Worm (Caenorhabditis elegans) whole organism, midembryonic: Measurements from ENCODE around the gene pqn-18.

Experiments
- T22C8.4 ChIP-seq: fragments of 200-800 bp; sonication (Bioruptor generic); IDR thresholded peaks from 2 replicates; pipeline ENCODE4 v1.3.6; 2022; ENCODE audit warnings: missing genetic modification characterization, missing compliant biosample characterization
- cog-1 ChIP-seq: sonication (generic microtip); optimal IDR thresholded peaks from 2 replicates; lab custom pipeline; 2016; ENCODE audit warnings: missing genetic modification characterization, missing compliant biosample characterization
- flt-1 ChIP-seq: fragments of 200-800 bp; sonication (Bioruptor generic); IDR thresholded peaks from 2 replicates; pipeline ENCODE4 v1.3.6; 2022; ENCODE audit warnings: missing genetic modification characterization, missing compliant biosample characterization
- klf-2 ChIP-seq: fragments of 200-800 bp; sonication (Bioruptor generic); conservative IDR thresholded peaks from 2 replicates; pipeline ENCODE4 v1.3.6; 2022; ENCODE audit warnings: missing genetic modification reagents, missing genetic modification characterization, missing compliant biosample characterization
- med-1 ChIP-seq: sonication (generic microtip); optimal IDR thresholded peaks from 2 replicates; lab custom pipeline; 2017; ENCODE audit warnings: missing genetic modification characterization, mild to moderate bottlenecking, missing compliant biosample characterization, antibody characterized with exemption, missing genetic modification reagents; ENCODE audit not compliant: insufficient read depth
- ref-1 ChIP-seq: fragments of 200-800 bp; sonication (Bioruptor generic); conservative IDR thresholded peaks from 2 replicates; pipeline ENCODE4 v1.3.6; 2022; ENCODE audit warnings: missing genetic modification reagents, missing genetic modification characterization, missing compliant biosample characterization
- tab-1 ChIP-seq: fragments of 200-800 bp; sonication (Bioruptor generic); IDR thresholded peaks from 2 replicates; pipeline ENCODE4 v1.3.6; 2022; ENCODE audit warnings: missing genetic modification characterization, missing compliant biosample characterization
- ztf-23 ChIP-seq: fragments of 200-800 bp; sonication (Bioruptor generic); IDR thresholded peaks from 2 replicates; pipeline ENCODE4 v1.3.6; 2022; ENCODE audit warnings: missing genetic modification reagents, missing genetic modification characterization, missing compliant biosample characterization
- ztf-29 ChIP-seq: fragments of 200-800 bp; sonication (Bioruptor generic); IDR thresholded peaks from 2 replicates; pipeline ENCODE4 v1.3.6; 2022; ENCODE audit warnings: missing genetic modification reagents, missing genetic modification characterization, missing compliant biosample characterization

The pqn-18 gene

ce11 chrX:12907502-12907901, at the start of gene pqn-18:
pqn-18 (plus strand) TSS chrX:12907832.
- TF ChIP-seq ref-1 = no peak
- no peak for TF ChIP-seq ztf-23 (GFP tag; lab: Robert Waterston, UW)
- no peak for TF ChIP-seq med-1 (GFP tag; lab: Kevin White, UChicago)

ce11 chrX:12860711-12861287, 46.8 kb upstream of the pqn-18 start, which contains the start of gene T14G8.3:
T14G8.3 (plus strand) TSS chrX:12861237.
- no peak for TF ChIP-seq ztf-23 (GFP tag; lab: Robert Waterston, UW)
- TF ChIP-seq cog-1 (tag; lab: Kevin White, UChicago) = no peak
- TF ChIP-seq ref-1 = no peak
- no peak for TF ChIP-seq tab-1 (GFP tag; lab: Robert Waterston, UW)
- TF ChIP-seq med-1 (GFP tag; lab: Kevin White, UChicago) = no peak
- no peak for TF ChIP-seq ztf-29 (GFP tag; lab: Robert Waterston, UW)
- TF ChIP-seq T22C8.4 (GFP tag; lab: Robert Waterston, UW) = no peak
- TF ChIP-seq flt-1 = no peak

- TF ChIP-seq flt-1 (no peak), med-1 (GFP tag; lab: Kevin White, UChicago) (no peak), cog-1 (tag; lab: Kevin White, UChicago) (no peak), tab-1 (GFP tag; lab: Robert Waterston, UW) (no peak), klf-2 (no peak), ztf-23 (GFP tag; lab: Robert Waterston, UW) (no peak), ref-1 (no peak), ztf-29 (GFP tag; lab: Robert Waterston, UW) (no peak), T22C8.4 (GFP tag; lab: Robert Waterston, UW) (no peak)
Measured at ce11 chrX:12862509-12862908, 45.1 kb upstream of the pqn-18 start, which contains the start of gene T14G8.6. T14G8.6 (minus strand) TSS chrX:12862846.

- TF ChIP-seq med-1 (GFP tag; lab: Kevin White, UChicago) = no peak
- no peak for TF ChIP-seq klf-2
- no peak for TF ChIP-seq tab-1 (GFP tag; lab: Robert Waterston, UW)
- TF ChIP-seq ref-1 = no peak
- TF ChIP-seq flt-1 = no peak
- TF ChIP-seq T22C8.4 (GFP tag; lab: Robert Waterston, UW) = no peak
- no peak for TF ChIP-seq cog-1 (tag; lab: Kevin White, UChicago)
- TF ChIP-seq ztf-29 (GFP tag; lab: Robert Waterston, UW) = no peak
- TF ChIP-seq ztf-23 (GFP tag; lab: Robert Waterston, UW) = no peak
Measured at ce11 chrX:12863262-12863661, 44.4 kb upstream of the pqn-18 start.

ce11 chrX:12863796-12864195, 43.8 kb upstream of the pqn-18 start, which contains the start of gene T14G8.4:
T14G8.4 (minus strand) TSS chrX:12863896.
- TF ChIP-seq ref-1 (no peak), ztf-29 (GFP tag; lab: Robert Waterston, UW) (no peak), cog-1 (tag; lab: Kevin White, UChicago) (no peak), klf-2 (no peak), ztf-23 (GFP tag; lab: Robert Waterston, UW) (no peak), flt-1 (no peak), med-1 (GFP tag; lab: Kevin White, UChicago) (no peak), T22C8.4 (GFP tag; lab: Robert Waterston, UW) (no peak), tab-1 (GFP tag; lab: Robert Waterston, UW) (no peak)

- TF ChIP-seq flt-1 (no peak), klf-2 (no peak), tab-1 (GFP tag; lab: Robert Waterston, UW) (no peak), cog-1 (tag; lab: Kevin White, UChicago) (no peak), ztf-29 (GFP tag; lab: Robert Waterston, UW) (no peak), med-1 (GFP tag; lab: Kevin White, UChicago) (no peak), T22C8.4 (GFP tag; lab: Robert Waterston, UW) (no peak), ref-1 (no peak), ztf-23 (GFP tag; lab: Robert Waterston, UW) (no peak)
Measured at ce11 chrX:12869412-12869811, 38.2 kb upstream of the pqn-18 start.

- TF ChIP-seq ref-1 (no peak), flt-1 (no peak), med-1 (GFP tag; lab: Kevin White, UChicago) (no peak), cog-1 (tag; lab: Kevin White, UChicago) (no peak), klf-2 (no peak), ztf-29 (GFP tag; lab: Robert Waterston, UW) (no peak), ztf-23 (GFP tag; lab: Robert Waterston, UW) (no peak), T22C8.4 (GFP tag; lab: Robert Waterston, UW) (no peak), tab-1 (GFP tag; lab: Robert Waterston, UW) (no peak)
Measured at ce11 chrX:12869827-12870394, 37.7 kb upstream of the pqn-18 start.

- TF ChIP-seq ref-1 = no peak
- TF ChIP-seq klf-2 = no peak
- no peak for TF ChIP-seq med-1 (GFP tag; lab: Kevin White, UChicago)
- TF ChIP-seq cog-1 (tag; lab: Kevin White, UChicago) = no peak
- no peak for TF ChIP-seq tab-1 (GFP tag; lab: Robert Waterston, UW)
- TF ChIP-seq ztf-23 (GFP tag; lab: Robert Waterston, UW) = no peak
- no peak for TF ChIP-seq flt-1
- no peak for TF ChIP-seq T22C8.4 (GFP tag; lab: Robert Waterston, UW)
- TF ChIP-seq ztf-29 (GFP tag; lab: Robert Waterston, UW) = no peak
Measured at ce11 chrX:12872022-12872888, 35.4 kb upstream of the pqn-18 start.
